Worm (Caenorhabditis elegans): ENCODE data around the gene mig-38.

Gene mig-38

DNA sequence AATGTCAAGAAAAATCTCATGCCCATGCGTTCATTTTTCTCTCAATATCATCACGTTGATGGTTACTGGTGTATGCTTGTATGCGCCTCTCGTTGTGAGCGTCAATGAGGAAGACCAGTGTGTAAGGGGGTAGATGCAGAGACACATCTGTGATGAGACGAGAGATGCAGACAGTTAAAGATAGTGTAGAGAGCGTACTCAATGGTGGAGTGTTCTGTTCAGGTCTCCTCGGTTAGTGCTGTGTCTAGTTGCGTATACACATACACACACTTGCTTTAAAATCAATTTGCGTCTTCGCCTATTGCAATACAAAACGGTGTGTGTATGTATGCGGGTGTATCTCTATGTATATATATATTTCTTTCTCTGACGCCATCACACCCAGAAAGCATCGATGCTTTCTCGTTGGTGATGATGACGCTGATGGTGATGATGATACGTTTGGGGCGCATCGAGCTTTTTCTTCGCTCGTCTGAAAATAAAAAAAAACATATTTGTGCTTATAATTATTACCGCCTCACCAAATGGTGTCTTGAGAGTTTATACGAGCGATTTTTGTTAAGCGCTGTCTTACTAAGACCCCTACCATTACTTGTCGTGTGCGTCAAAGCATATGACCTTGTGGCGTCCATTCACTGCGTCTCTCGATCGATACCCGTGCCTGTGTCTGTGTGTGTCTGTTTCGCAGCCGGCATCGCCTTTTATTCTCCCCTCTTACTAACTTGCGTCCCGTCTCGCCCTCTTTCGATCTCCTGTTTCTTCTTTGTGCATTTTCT is 441 bp upstream of the mig-38 start, which contains the start of gene F40F11.3 (continued):
- peak; percentile 74 for TF ChIP-seq ctbp-1 (GFP tag; IDR thresholded peaks at IDR 0.05)
- TF ChIP-seq lsy-2 (tag; optimal IDR thresholded peaks at IDR 0.05), result peak; percentile 78 to 91
- TF ChIP-seq ceh-82 (tag; optimal IDR thresholded peaks at IDR 0.05), result no peak
- no peak for TF ChIP-seq nhr-76 (tag; optimal IDR thresholded peaks at IDR 0.05)
- TF ChIP-seq nhr-6 (tag; optimal IDR thresholded peaks at IDR 0.05), result peak; percentile 69
- TF ChIP-seq snpc-1.2 (GFP tag; IDR thresholded peaks at IDR 0.05), result peak; percentile 24
- peak; percentile 73 for TF ChIP-seq arid-1 (GFP tag; conservative IDR thresholded peaks at IDR 0.05)
- TF ChIP-seq tag-97 (GFP tag; IDR thresholded peaks at IDR 0.05), result no peak
- TF ChIP-seq ZK337.2 (GFP tag; IDR thresholded peaks at IDR 0.05), result peak; percentile 65; the same call in 1 of the 2 replicates
- peak in 1 of 2 experiments; percentile 17 for TF ChIP-seq ZK546.5 (tag; optimal IDR thresholded peaks at IDR 0.05)
- peak; percentile 79 for TF ChIP-seq T20F7.1 (GFP tag; optimal IDR thresholded peaks at IDR 0.05)
- TF ChIP-seq daf-16 (GFP tag; optimal IDR thresholded peaks at IDR 0.05), result peak; percentile 49 to 64
- TF ChIP-seq daf-16 (tag; optimal IDR thresholded peaks at IDR 0.05), result peak; percentile 78
- no peak for TF ChIP-seq F44E2.7 (GFP tag; IDR thresholded peaks at IDR 0.05)
- TF ChIP-seq zip-11 (GFP tag; IDR thresholded peaks at IDR 0.05), result no peak
- TF ChIP-seq ceh-20 (GFP tag; IDR thresholded peaks at IDR 0.05), result peak; percentile 38; the same call in 1 of the 2 replicates
- peak; percentile 87 for TF ChIP-seq mxl-3 (GFP tag; optimal IDR thresholded peaks at IDR 0.05)
- TF ChIP-seq vab-7 (GFP tag; IDR thresholded peaks at IDR 0.05), result no peak
- TF ChIP-seq nhr-25 (tag; optimal IDR thresholded peaks at IDR 0.05; ENCODE audit: borderline replicate concordance, insufficient read depth), result peak; percentile 38
- peak; percentile 85 for TF ChIP-seq dve-1 (tag; optimal IDR thresholded peaks at IDR 0.05; ENCODE audit: insufficient read depth)
- TF ChIP-seq T26A8.4 (GFP tag; IDR thresholded peaks at IDR 0.05), result peak; percentile 74
- TF ChIP-seq hlh-11 (tag; optimal IDR thresholded peaks at IDR 0.05), result peak; percentile 95
- TF ChIP-seq nhr-28 (tag; optimal IDR thresholded peaks at IDR 0.05), result peak; percentile 85
- peak; percentile 58 for TF ChIP-seq F10B5.3 (tag; optimal IDR thresholded peaks at IDR 0.05)
- peak; percentile 68 for TF ChIP-seq F37D6.2 (tag; optimal IDR thresholded peaks at IDR 0.05)
- no peak; the same call in 1 of the 2 replicates for TF ChIP-seq mdt-29 (GFP tag; IDR thresholded peaks at IDR 0.05)
- no peak for TF ChIP-seq ama-1 (optimal IDR thresholded peaks at IDR 0.05)
- TF ChIP-seq pha-4 (GFP tag; IDR thresholded peaks at IDR 0.05), result peak; percentile 30; the same call in 1 of the 2 replicates
- TF ChIP-seq pha-4 (tag; optimal IDR thresholded peaks at IDR 0.05), result peak; percentile 62
- peak; percentile 34 for TF ChIP-seq nhr-102 (tag; optimal IDR thresholded peaks at IDR 0.05)
- TF ChIP-seq nhr-42 (GFP tag; IDR thresholded peaks at IDR 0.05), result peak; percentile 64; the same call in 1 of the 2 replicates
- TF ChIP-seq php-3 (GFP tag; IDR thresholded peaks at IDR 0.05), result peak; percentile 77
- TF ChIP-seq ceh-28 (tag; optimal IDR thresholded peaks at IDR 0.05), result peak; percentile 41
- TF ChIP-seq zag-1 (tag; optimal IDR thresholded peaks at IDR 0.05), result no peak
- peak; percentile 36 to 85 for TF ChIP-seq mdl-1 (tag; optimal IDR thresholded peaks at IDR 0.05)
- TF ChIP-seq hif-1 (tag; optimal IDR thresholded peaks at IDR 0.05), result peak; percentile 15 to 75
- TF ChIP-seq zfp-3 (GFP tag; conservative IDR thresholded peaks at IDR 0.05), result peak; percentile 58; the same call in 1 of the 2 replicates
- TF ChIP-seq egl-27 (tag; optimal IDR thresholded peaks at IDR 0.05), result no peak
- no peak for TF ChIP-seq lin-15B (tag; optimal IDR thresholded peaks at IDR 0.05)
- no peak for TF ChIP-seq unc-39 (tag; optimal IDR thresholded peaks at IDR 0.05)
- peak; percentile 62 for TF ChIP-seq ztf-7 (tag; optimal IDR thresholded peaks at IDR 0.05)
- TF ChIP-seq lir-3 (tag; optimal IDR thresholded peaks at IDR 0.05), result no peak
- TF ChIP-seq F26F4.8 (GFP tag; conservative IDR thresholded peaks at IDR 0.05), result no peak
- TF ChIP-seq Y5F2A.4 (GFP tag; optimal IDR thresholded peaks at IDR 0.05), result no peak
- no peak for TF ChIP-seq spr-3 (GFP tag; optimal IDR thresholded peaks at IDR 0.05)
- TF ChIP-seq ztf-11 (tag; optimal IDR thresholded peaks at IDR 0.05), result no peak
- TF ChIP-seq mep-1 (tag; optimal IDR thresholded peaks at IDR 0.05), result peak; percentile 81
- TF ChIP-seq nhr-11 (tag; optimal IDR thresholded peaks at IDR 0.05), result peak; percentile 73
- peak; percentile 38 for TF ChIP-seq attf-4 (tag; optimal IDR thresholded peaks at IDR 0.05)
- TF ChIP-seq cey-2 (tag; optimal IDR thresholded peaks at IDR 0.05; ENCODE audit: borderline replicate concordance, insufficient read depth), result no peak
